Worm (Caenorhabditis elegans) whole organism, L4 larva: ENCODE data around the gene Y73F4A.2.

Source experiments
- D1046.2 ChIP-seq: fragments of 200-800 bp; sonication (Bioruptor generic); IDR thresholded peaks from 2 replicates; pipeline ENCODE4 v1.3.6; 2022; ENCODE audit warnings: missing genetic modification characterization, missing compliant biosample characterization
- F10B5.3 ChIP-seq: sonication (generic microtip); optimal IDR thresholded peaks from 2 replicates; lab custom pipeline; 2016; ENCODE audit warnings: mild to moderate bottlenecking, missing genetic modification characterization, missing compliant biosample characterization
- F37D6.2 ChIP-seq: sonication (generic microtip); optimal IDR thresholded peaks from 2 replicates; lab custom pipeline; 2016; ENCODE audit warnings: mild to moderate bottlenecking, missing genetic modification characterization, missing compliant biosample characterization
- F44E2.7 ChIP-seq: fragments of 200-800 bp; sonication (Bioruptor generic); IDR thresholded peaks from 2 replicates; pipeline ENCODE4 v2.1.2; 2022; ENCODE audit warnings: missing genetic modification characterization, missing compliant biosample characterization
- F49E8.2 ChIP-seq: sonication (generic microtip); optimal IDR thresholded peaks from 2 replicates; lab custom pipeline; 2016; ENCODE audit warnings: missing compliant biosample characterization, mild to moderate bottlenecking, missing genetic modification characterization, borderline replicate concordance
- T20F7.1 ChIP-seq: fragments of 200-800 bp; sonication (Bioruptor generic); optimal IDR thresholded peaks from 2 replicates; lab custom pipeline; 2018; ENCODE audit warnings: mild to moderate bottlenecking, missing genetic modification characterization, missing compliant biosample characterization
- Y105C5A.15 ChIP-seq: fragments of 200-800 bp; sonication (Bioruptor generic); IDR thresholded peaks from 2 replicates; pipeline ENCODE4 v1.3.6; 2022; ENCODE audit warnings: missing genetic modification characterization, missing compliant biosample characterization
- ZK337.2 ChIP-seq: fragments of 200-800 bp; sonication (Bioruptor generic); IDR thresholded peaks from 2 replicates; pipeline ENCODE4 v1.3.6; 2022; ENCODE audit warnings: missing genetic modification reagents, missing genetic modification characterization, missing compliant biosample characterization
- ZK546.5 ChIP-seq, 2 experiments: sonication (generic microtip); optimal IDR thresholded peaks; 2 replicates each; lab custom pipeline; 2017; ENCODE audit warnings: missing biosample characterization in 2 of 2, missing genetic modification characterization in 2 of 2
- aha-1 ChIP-seq: fragments of 150-350 bp; peaks from one replicate; lab custom pipeline; 2014; ENCODE audit warnings: missing biosample characterization, missing genetic modification characterization
- aly-2 ChIP-seq: sonication (generic microtip); optimal IDR thresholded peaks from 2 replicates; lab custom pipeline; 2018; ENCODE audit warnings: missing biosample characterization, missing genetic modification characterization
- attf-4 ChIP-seq: sonication (generic microtip); optimal IDR thresholded peaks from 3 replicates; lab custom pipeline; 2017; ENCODE audit warnings: missing biosample characterization, missing genetic modification characterization
- ceh-28 ChIP-seq: fragments of 150-350 bp; optimal IDR thresholded peaks from 2 replicates; lab custom pipeline; 2014; ENCODE audit warnings: missing biosample characterization, missing genetic modification reagents, missing genetic modification characterization
- ceh-44 ChIP-seq: fragments of 200-800 bp; sonication (Bioruptor generic); IDR thresholded peaks from 2 replicates; pipeline ENCODE4 v1.3.6; 2022; ENCODE audit warnings: missing genetic modification reagents, missing genetic modification characterization, missing compliant biosample characterization
- cey-2 ChIP-seq: sonication (generic microtip); optimal IDR thresholded peaks from 3 replicates; lab custom pipeline; 2017; ENCODE audit warnings: missing genetic modification characterization, mild to moderate bottlenecking, missing compliant biosample characterization, antibody characterized with exemption, borderline replicate concordance; ENCODE audit not compliant: insufficient read depth
- daf-12 ChIP-seq: fragments of 150-350 bp; optimal IDR thresholded peaks from 2 replicates; lab custom pipeline; 2014; ENCODE audit warnings: missing biosample characterization, missing genetic modification reagents, missing genetic modification characterization
- daf-8 ChIP-seq: fragments of 200-800 bp; sonication (Bioruptor generic); IDR thresholded peaks from 2 replicates; pipeline ENCODE4 v1.3.6; 2022; ENCODE audit warnings: missing genetic modification characterization, missing compliant biosample characterization
- dmd-8 ChIP-seq: fragments of 200-800 bp; sonication (Bioruptor generic); IDR thresholded peaks from 2 replicates; pipeline ENCODE4 v1.3.6; 2022; ENCODE audit warnings: missing genetic modification characterization, missing compliant biosample characterization
- dmd-9 ChIP-seq: fragments of 200-800 bp; sonication (Bioruptor generic); IDR thresholded peaks from 2 replicates; pipeline ENCODE4 v1.3.6; 2022; ENCODE audit warnings: missing genetic modification reagents, missing genetic modification characterization, missing compliant biosample characterization
- dve-1 ChIP-seq: sonication (generic microtip); optimal IDR thresholded peaks from 2 replicates; lab custom pipeline; 2017; ENCODE audit warnings: antibody characterized with exemption, mild to moderate bottlenecking, missing genetic modification characterization, missing compliant biosample characterization; ENCODE audit not compliant: insufficient read depth
- fkh-10 ChIP-seq: fragments of 150-350 bp; optimal IDR thresholded peaks from 2 replicates; lab custom pipeline; 2014; ENCODE audit warnings: missing biosample characterization, missing genetic modification reagents, missing genetic modification characterization
- lin-29 ChIP-seq: fragments of 200-800 bp; sonication (Bioruptor generic); IDR thresholded peaks from 2 replicates; pipeline ENCODE4 v1.3.6; 2022; ENCODE audit warnings: missing genetic modification reagents, missing genetic modification characterization, missing compliant biosample characterization
- lir-3 ChIP-seq: sonication (generic microtip); optimal IDR thresholded peaks from 2 replicates; lab custom pipeline; 2016; ENCODE audit warnings: mild to moderate bottlenecking, missing genetic modification characterization, missing compliant biosample characterization
- lsy-2 ChIP-seq, 2 experiments: fragments of 150-350 bp in 1 of 2; sonication (generic microtip) in 1 of 2; optimal IDR thresholded peaks; 2 replicates each; lab custom pipeline; 2014 to 2017; ENCODE audit warnings: missing biosample characterization in 2 of 2, missing genetic modification characterization in 2 of 2
- madf-5 ChIP-seq, 2 experiments: fragments of 200-800 bp; sonication (Bioruptor generic); IDR thresholded peaks; 2 replicates each; pipeline ENCODE4 v1.3.6; 2022; ENCODE audit warnings: missing compliant biosample characterization in 2 of 2, missing genetic modification characterization in 2 of 2
- madf-9 ChIP-seq: fragments of 200-800 bp; sonication (Bioruptor generic); conservative IDR thresholded peaks from 2 replicates; pipeline ENCODE4 v1.3.6; 2022; ENCODE audit warnings: missing genetic modification reagents, missing genetic modification characterization, missing compliant biosample characterization
- nhr-102 ChIP-seq: sonication (generic microtip); optimal IDR thresholded peaks from 2 replicates; lab custom pipeline; 2016; ENCODE audit warnings: mild to moderate bottlenecking, missing genetic modification characterization, moderate library complexity, missing compliant biosample characterization
- nhr-41 ChIP-seq: fragments of 200-800 bp; sonication (Bioruptor generic); IDR thresholded peaks from 2 replicates; pipeline ENCODE4 v1.3.6; 2022; ENCODE audit warnings: missing genetic modification reagents, missing genetic modification characterization, missing compliant biosample characterization
- nhr-42 ChIP-seq: fragments of 200-800 bp; sonication (Bioruptor generic); IDR thresholded peaks from 2 replicates; pipeline ENCODE4 v1.3.6; 2022; ENCODE audit warnings: missing genetic modification characterization, missing compliant biosample characterization
- php-3 ChIP-seq: fragments of 200-800 bp; sonication (Bioruptor generic); IDR thresholded peaks from 2 replicates; pipeline ENCODE4 v1.3.6; 2022; ENCODE audit warnings: missing genetic modification reagents, missing genetic modification characterization, missing compliant biosample characterization
- rbr-2 ChIP-seq: sonication (generic microtip); optimal IDR thresholded peaks from 2 replicates; lab custom pipeline; 2016; ENCODE audit warnings: missing genotype, missing genetic modification characterization, missing compliant biosample characterization
- sdz-12 ChIP-seq: fragments of 200-800 bp; sonication (Bioruptor generic); optimal IDR thresholded peaks from 2 replicates; lab custom pipeline; 2018; ENCODE audit warnings: mild to moderate bottlenecking, missing genetic modification characterization, missing compliant biosample characterization
- skn-1 ChIP-seq: fragments of 150-350 bp; optimal IDR thresholded peaks from 2 replicates; lab custom pipeline; 2014; ENCODE audit warnings: missing biosample characterization, missing genetic modification characterization
- snpc-1.2 ChIP-seq: fragments of 200-800 bp; sonication (Bioruptor generic); IDR thresholded peaks from 2 replicates; pipeline ENCODE4 v1.3.6; 2022; ENCODE audit warnings: missing genetic modification reagents, missing genetic modification characterization, missing compliant biosample characterization
- snpc-4 ChIP-seq: fragments of 150-350 bp; optimal IDR thresholded peaks from 2 replicates; lab custom pipeline; 2014; ENCODE audit warnings: missing biosample characterization, missing genetic modification characterization
- tra-1 ChIP-seq: fragments of 200-800 bp; sonication (Bioruptor generic); IDR thresholded peaks from 2 replicates; pipeline ENCODE4 v1.3.6; 2022; ENCODE audit warnings: missing genetic modification reagents, missing genetic modification characterization, missing compliant biosample characterization
- unc-62 ChIP-seq, 3 experiments: fragments of 150-350 bp in 1 of 3; sonication (generic microtip); optimal IDR thresholded peaks in 2 of 3; peaks in 1 of 3; 1 replicate in 1 of 3; 2 replicates in 2 of 3; lab custom pipeline; 2014 to 2017; ENCODE audit warnings: missing biosample characterization in 3 of 3, missing genetic modification characterization in 3 of 3, missing genetic modification reagents in 3 of 3, missing genotype in 1 of 3
- zag-1 ChIP-seq: fragments of 150-350 bp; optimal IDR thresholded peaks from 2 replicates; lab custom pipeline; 2014; ENCODE audit warnings: missing biosample characterization, missing genetic modification characterization
- zfp-2 ChIP-seq: sonication (generic microtip); optimal IDR thresholded peaks from 2 replicates; lab custom pipeline; 2016; ENCODE audit warnings: mild to moderate bottlenecking, missing genetic modification characterization, missing compliant biosample characterization
- zip-11 ChIP-seq: fragments of 200-800 bp; sonication (Bioruptor generic); IDR thresholded peaks from 2 replicates; pipeline ENCODE4 v1.3.6; 2022; ENCODE audit warnings: missing genetic modification characterization, missing compliant biosample characterization
- zip-2 ChIP-seq: fragments of 150-350 bp; optimal IDR thresholded peaks from 2 replicates; lab custom pipeline; 2014; ENCODE audit warnings: missing biosample characterization, missing genetic modification characterization

The Y73F4A.2 gene

DNA sequence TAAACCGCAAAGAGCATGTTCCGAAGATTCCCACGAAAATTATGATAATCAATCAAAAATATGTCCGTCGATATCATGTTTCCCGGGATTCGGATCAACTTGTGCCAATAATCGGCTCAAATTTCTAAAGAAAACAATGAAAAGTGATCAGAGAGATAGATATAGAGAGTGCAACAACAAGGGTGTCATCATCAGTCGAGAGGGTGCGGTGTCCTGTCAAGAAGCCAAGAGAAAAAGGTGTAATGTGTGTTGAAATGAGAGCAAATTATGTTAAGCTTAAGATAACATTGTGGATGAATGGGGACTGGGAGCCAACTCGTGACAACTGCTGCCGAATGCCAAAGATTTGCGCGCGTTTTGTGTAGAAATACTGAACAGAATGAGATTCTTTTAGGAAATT lies 35.2 kb downstream of the Y73F4A.2 start:
- TF ChIP-seq madf-5 (GFP tag; IDR thresholded peaks at IDR 0.05; lab: Robert Waterston, UW) (no peak), T20F7.1 (GFP tag; lab: Kevin White, UChicago) (no peak), tra-1 (no peak), fkh-10 (GFP tag; lab: Kevin White, UChicago) (no peak), skn-1 (tag; lab: Kevin White, UChicago) (no peak), ceh-28 (tag; lab: Kevin White, UChicago) (no peak)

DNA sequence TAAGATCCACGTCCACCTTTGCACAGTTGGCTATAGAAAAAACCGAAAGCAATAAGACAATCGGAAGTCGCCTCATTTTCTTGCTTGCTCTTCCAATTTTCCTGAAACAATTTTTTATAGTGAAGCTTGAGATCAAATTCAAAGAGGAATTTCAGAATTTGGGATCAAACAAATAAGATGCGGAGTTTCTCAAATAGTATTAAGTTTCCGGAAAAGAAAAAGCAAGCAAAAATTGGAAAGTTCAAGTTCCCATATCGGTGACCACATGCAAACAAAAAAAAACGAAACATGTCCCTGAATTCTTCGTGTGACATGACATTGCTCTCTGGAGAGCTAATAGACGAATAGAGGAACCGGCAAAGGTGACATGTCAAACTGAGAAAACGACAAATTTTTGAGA lies 37.8 kb downstream of the Y73F4A.2 start, which contains the start of gene unc-129:
Gene unc-129, minus strand, starts transcription at position 101 of the 400 bp plus-strand sequence.
- TF ChIP-seq F49E8.2 (no peak), unc-62 (GFP tag; optimal IDR thresholded peaks at IDR 0.05 in 1 of 2; lab: Kevin White, UChicago) (peak in 1 of 2 experiments; percentile 69), unc-62 (tag; optimal IDR thresholded peaks at IDR 0.05; lab: Kevin White, UChicago) (no peak)

DNA sequence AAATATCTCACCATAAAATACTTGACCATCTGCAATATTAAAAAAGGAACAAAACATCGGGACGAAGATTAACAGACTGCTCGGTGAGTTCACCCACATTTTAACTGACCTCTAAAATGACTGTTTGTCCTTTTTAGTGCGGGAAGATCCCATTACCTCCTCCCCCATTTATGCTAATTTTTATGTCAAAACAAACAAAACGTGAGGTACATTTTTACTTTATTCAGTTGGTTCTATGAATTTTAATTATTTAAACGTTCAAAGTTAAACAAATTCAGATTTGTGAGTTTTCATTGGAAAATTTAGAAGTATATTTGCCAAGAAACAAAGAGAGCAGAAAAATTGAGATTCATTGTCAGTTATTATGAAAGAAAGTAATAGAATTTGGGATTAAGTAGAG lies 40.5 kb downstream of the Y73F4A.2 start, which contains the start of gene C53D6.8:
Gene C53D6.8, minus strand, starts transcription at position 101 of the 400 bp plus-strand sequence.
- no peak for TF ChIP-seq ZK337.2 (GFP tag; lab: Robert Waterston, UW)
- no peak for TF ChIP-seq lir-3 (tag; lab: Kevin White, UChicago)
- TF ChIP-seq sdz-12 (GFP tag; lab: Kevin White, UChicago), result no peak
- TF ChIP-seq rbr-2 (tag; lab: Kevin White, UChicago), result no peak
- TF ChIP-seq dmd-8 (GFP tag; lab: Robert Waterston, UW), result no peak
- no peak for TF ChIP-seq zip-2 (tag; lab: Kevin White, UChicago)
- no peak for TF ChIP-seq nhr-42 (GFP tag; lab: Robert Waterston, UW)
- no peak for TF ChIP-seq aly-2
- no peak for TF ChIP-seq php-3 (GFP tag; lab: Robert Waterston, UW)
- TF ChIP-seq F49E8.2, result no peak
- TF ChIP-seq Y105C5A.15, result no peak
- no peak for TF ChIP-seq ceh-28 (tag; lab: Kevin White, UChicago)
- no peak for TF ChIP-seq lsy-2 (tag; optimal IDR thresholded peaks at IDR 0.05; lab: Kevin White, UChicago)
- TF ChIP-seq D1046.2 (GFP tag; lab: Robert Waterston, UW), result no peak
- no peak for TF ChIP-seq daf-8 (GFP tag; lab: Robert Waterston, UW)
- TF ChIP-seq zfp-2 (tag; lab: Kevin White, UChicago), result no peak
- TF ChIP-seq lin-29 (GFP tag; lab: Robert Waterston, UW), result no peak
- no peak for TF ChIP-seq zip-11 (GFP tag; lab: Robert Waterston, UW)

DNA sequence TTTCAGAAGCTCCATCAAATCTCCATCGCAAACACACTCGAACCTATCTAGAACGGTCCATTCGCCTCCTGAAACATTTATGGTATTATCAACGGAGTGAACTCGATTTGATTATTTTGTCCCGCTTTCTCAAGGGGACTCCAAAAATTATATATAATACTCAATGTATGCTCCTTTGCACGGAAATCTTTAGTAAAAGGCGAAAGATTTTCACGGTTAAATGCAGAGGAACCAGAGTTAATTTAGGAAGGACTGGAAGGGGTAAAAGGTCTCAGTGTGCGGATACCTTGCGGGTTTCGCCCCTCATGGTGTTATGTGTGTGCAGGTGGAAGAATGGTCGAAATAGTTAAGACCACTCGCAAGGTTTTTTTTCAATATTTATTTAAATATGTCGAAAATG lies 42.0 kb downstream of the Y73F4A.2 start:
- TF ChIP-seq madf-9 (no peak), aha-1 (tag; lab: Kevin White, UChicago) (peak; percentile 69), F10B5.3 (tag; lab: Kevin White, UChicago) (no peak), F37D6.2 (tag; lab: Kevin White, UChicago) (no peak), F49E8.2 (peak; percentile 68), daf-12 (tag; lab: Kevin White, UChicago) (no peak), tra-1 (no peak), F44E2.7 (GFP tag; lab: Robert Waterston, UW) (no peak), snpc-4 (tag; lab: Kevin White, UChicago) (peak; percentile 40), zfp-2 (tag; lab: Kevin White, UChicago) (no peak), ceh-44 (GFP tag; lab: Robert Waterston, UW) (no peak), attf-4 (tag; lab: Kevin White, UChicago) (no peak), daf-8 (GFP tag; lab: Robert Waterston, UW) (no peak), nhr-41 (GFP tag; lab: Robert Waterston, UW) (no peak), snpc-1.2 (GFP tag; lab: Robert Waterston, UW) (peak; percentile 90), nhr-102 (tag; lab: Kevin White, UChicago) (peak; percentile 32), ZK337.2 (GFP tag; lab: Robert Waterston, UW) (no peak), dve-1 (tag; lab: Kevin White, UChicago) (peak; percentile 36), dmd-9 (no peak), ZK546.5 (tag; optimal IDR thresholded peaks at IDR 0.05; lab: Kevin White, UChicago) (no peak), cey-2 (tag; lab: Kevin White, UChicago) (no peak), zag-1 (no peak)
